Fruit fly (Drosophila melanogaster) whole organism, embryonic: ENCODE results near the gene CG31882.

Source experiments
- Ada2b ChIP-seq: fragments of 200-800 bp; sonication (Bioruptor generic); IDR thresholded peaks from 2 replicates; pipeline ENCODE4 v1.3.6; 2022; ENCODE audit warnings: missing biosample characterization, missing genetic modification characterization
- CG10209 ChIP-seq: fragments of 200-800 bp; sonication (Bioruptor generic); optimal IDR thresholded peaks from 3 replicates; lab custom pipeline; 2017; ENCODE audit warnings: missing biosample characterization, mild to moderate bottlenecking, missing genetic modification characterization, missing genetic modification reagents
- CG10274 ChIP-seq: fragments of 200-800 bp; sonication (Bioruptor generic); optimal IDR thresholded peaks from 3 replicates; lab custom pipeline; 2017; ENCODE audit warnings: missing biosample characterization, mild to moderate bottlenecking, missing genetic modification characterization
- CG10979 ChIP-seq: fragments of 200-800 bp; sonication (Bioruptor generic); optimal IDR thresholded peaks from 2 replicates; lab custom pipeline; 2018; ENCODE audit warnings: missing biosample characterization, mild to moderate bottlenecking, missing genetic modification characterization, moderate library complexity
- CG11504 ChIP-seq: fragments of 200-800 bp; sonication (Bioruptor generic); optimal IDR thresholded peaks from 3 replicates; lab custom pipeline; 2019; ENCODE audit warnings: missing biosample characterization, mild to moderate bottlenecking, missing genetic modification characterization, moderate library complexity
- CG12104 ChIP-seq: fragments of 200-800 bp; sonication (Bioruptor generic); optimal IDR thresholded peaks from 3 replicates; lab custom pipeline; 2016; ENCODE audit warnings: missing biosample characterization, missing genetic modification characterization
- CG12391 ChIP-seq: fragments of 200-800 bp; sonication (Bioruptor generic); optimal IDR thresholded peaks from 3 replicates; lab custom pipeline; 2018; ENCODE audit warnings: missing biosample characterization, mild to moderate bottlenecking, missing genetic modification characterization, moderate library complexity
- CG12659 ChIP-seq: fragments of 200-800 bp; sonication (Bioruptor generic); optimal IDR thresholded peaks from 3 replicates; lab custom pipeline; 2017; ENCODE audit warnings: mild to moderate bottlenecking, missing biosample characterization, missing genetic modification reagents, missing genetic modification characterization
- CG13424 ChIP-seq: fragments of 200-800 bp; sonication (Bioruptor generic); optimal IDR thresholded peaks from 2 replicates; lab custom pipeline; 2019; ENCODE audit warnings: missing biosample characterization, mild to moderate bottlenecking, missing genetic modification characterization, moderate library complexity
- CG15269 ChIP-seq: fragments of 200-800 bp; sonication (Bioruptor generic); optimal IDR thresholded peaks from 2 replicates; lab custom pipeline; 2018; ENCODE audit warnings: missing biosample characterization, mild to moderate bottlenecking, missing genetic modification characterization, moderate library complexity
- CG17359 ChIP-seq: fragments of 200-800 bp; sonication (Bioruptor generic); optimal IDR thresholded peaks from 3 replicates; lab custom pipeline; 2018; ENCODE audit warnings: missing biosample characterization, mild to moderate bottlenecking, missing genetic modification characterization, moderate library complexity
- CG18599 ChIP-seq: fragments of 200-800 bp; sonication (Bioruptor generic); optimal IDR thresholded peaks from 3 replicates; lab custom pipeline; 2017; ENCODE audit warnings: missing biosample characterization, missing genetic modification characterization, mild to moderate bottlenecking, moderate library complexity, missing genetic modification reagents
- CG30403 ChIP-seq: fragments of 200-800 bp; sonication (Bioruptor generic); optimal IDR thresholded peaks from 3 replicates; lab custom pipeline; 2016; ENCODE audit warnings: missing biosample characterization, missing genetic modification characterization
- CG31441 ChIP-seq: fragments of 200-800 bp; sonication (Bioruptor generic); IDR thresholded peaks from 2 replicates; pipeline ENCODE4 v1.3.6; 2022; ENCODE audit warnings: missing biosample characterization, missing genetic modification characterization
- CG34376 ChIP-seq: fragments of 200-800 bp; sonication (Bioruptor generic); optimal IDR thresholded peaks from 2 replicates; lab custom pipeline; 2018; ENCODE audit warnings: missing biosample characterization, mild to moderate bottlenecking, missing genetic modification characterization
- CG7839 ChIP-seq: fragments of 200-800 bp; sonication (Bioruptor generic); optimal IDR thresholded peaks from 3 replicates; lab custom pipeline; 2018; ENCODE audit warnings: missing biosample characterization, mild to moderate bottlenecking, missing genetic modification characterization, moderate library complexity
- CG9932 ChIP-seq: fragments of 200-800 bp; sonication (Bioruptor generic); IDR thresholded peaks from 2 replicates; pipeline ENCODE4 v1.3.6; 2022; ENCODE audit warnings: missing biosample characterization, missing genetic modification characterization
- Camta ChIP-seq: fragments of 200-800 bp; sonication (Bioruptor generic); optimal IDR thresholded peaks from 2 replicates; lab custom pipeline; 2016; ENCODE audit warnings: missing biosample characterization, missing genetic modification characterization
- CoRest ChIP-seq: fragments of 200-800 bp; sonication (Bioruptor generic); optimal IDR thresholded peaks from 3 replicates; lab custom pipeline; 2018; ENCODE audit warnings: missing biosample characterization, mild to moderate bottlenecking, missing genetic modification characterization, moderate library complexity
- Ets65A ChIP-seq: fragments of 200-800 bp; sonication (Bioruptor generic); peaks from one replicate; lab custom pipeline; 2016; ENCODE audit warnings: missing biosample characterization, missing genetic modification characterization
- Fer1 ChIP-seq: fragments of 200-800 bp; sonication (Bioruptor generic); optimal IDR thresholded peaks from 2 replicates; lab custom pipeline; 2017; ENCODE audit warnings: missing biosample characterization, mild to moderate bottlenecking, missing genetic modification characterization
- Fer3 ChIP-seq: fragments of 200-800 bp; sonication (Bioruptor generic); optimal IDR thresholded peaks from 2 replicates; lab custom pipeline; 2018; ENCODE audit warnings: missing biosample characterization, mild to moderate bottlenecking, missing genetic modification characterization, moderate library complexity
- GATAe ChIP-seq: fragments of 200-800 bp; sonication (Bioruptor generic); conservative IDR thresholded peaks from 2 replicates; pipeline ENCODE4 v1.3.6; 2022; ENCODE audit warnings: missing biosample characterization, missing genetic modification characterization
- HLH54F ChIP-seq: fragments of 200-800 bp; sonication (Bioruptor generic); optimal IDR thresholded peaks from 3 replicates; lab custom pipeline; 2016; ENCODE audit warnings: missing biosample characterization, missing genetic modification characterization
- Hmr ChIP-seq: fragments of 200-800 bp; sonication (Bioruptor generic); optimal IDR thresholded peaks from 3 replicates; lab custom pipeline; 2017; ENCODE audit warnings: mild to moderate bottlenecking, missing biosample characterization, missing genetic modification reagents, missing genetic modification characterization
- Hr51 ChIP-seq, 2 experiments: fragments of 200-800 bp; sonication (Bioruptor generic); optimal IDR thresholded peaks; 2 replicates in 1 of 2; 3 replicates in 1 of 2; lab custom pipeline; 2016 to 2018; ENCODE audit warnings: missing biosample characterization in 2 of 2, missing genetic modification characterization in 2 of 2, mild to moderate bottlenecking in 1 of 2, moderate library complexity in 1 of 2
- Hsf ChIP-seq: fragments of 200-800 bp; sonication (Bioruptor generic); optimal IDR thresholded peaks from 3 replicates; lab custom pipeline; 2016; ENCODE audit warnings: missing biosample characterization, missing genetic modification characterization
- Kr ChIP-seq: fragments of 200-800 bp; sonication (Bioruptor generic); optimal IDR thresholded peaks from 2 replicates; lab custom pipeline; 2017; ENCODE audit warnings: missing biosample characterization, mild to moderate bottlenecking, missing genetic modification characterization
- NfI ChIP-seq: fragments of 200-800 bp; sonication (Bioruptor generic); optimal IDR thresholded peaks from 3 replicates; lab custom pipeline; 2018; ENCODE audit warnings: missing biosample characterization, mild to moderate bottlenecking, missing genetic modification characterization, moderate library complexity
- Pdp1 ChIP-seq, 2 experiments: fragments of 200-800 bp; sonication (Bioruptor generic); optimal IDR thresholded peaks; 3 replicates each; lab custom pipeline; 2016; ENCODE audit warnings: missing biosample characterization in 2 of 2, missing genetic modification characterization in 2 of 2, mild to moderate bottlenecking in 1 of 2, moderate library complexity in 1 of 2
- Sox100B ChIP-seq: fragments of 200-800 bp; sonication (Bioruptor generic); optimal IDR thresholded peaks from 3 replicates; lab custom pipeline; 2018; ENCODE audit warnings: missing biosample characterization, mild to moderate bottlenecking, missing genetic modification characterization
- Vsx1 ChIP-seq: fragments of 200-800 bp; sonication (Bioruptor generic); optimal IDR thresholded peaks from 2 replicates; lab custom pipeline; 2017; ENCODE audit warnings: missing biosample characterization, mild to moderate bottlenecking, missing genetic modification characterization, missing genetic modification reagents
- ase ChIP-seq: fragments of 200-800 bp; sonication (Bioruptor generic); IDR thresholded peaks from 3 replicates; pipeline ENCODE4 v1.3.6; 2022; ENCODE audit warnings: missing biosample characterization, missing genetic modification characterization
- cwo ChIP-seq: fragments of 200-800 bp; sonication (Bioruptor generic); optimal IDR thresholded peaks from 3 replicates; lab custom pipeline; 2017; ENCODE audit warnings: missing biosample characterization, missing genetic modification characterization, mild to moderate bottlenecking, moderate library complexity, missing genetic modification reagents
- dmrt99B ChIP-seq: fragments of 200-800 bp; sonication (Bioruptor generic); optimal IDR thresholded peaks from 2 replicates; lab custom pipeline; 2018; ENCODE audit warnings: missing biosample characterization, mild to moderate bottlenecking, missing genetic modification characterization, moderate library complexity
- dysf ChIP-seq: fragments of 200-800 bp; sonication (Bioruptor generic); IDR thresholded peaks from 3 replicates; pipeline ENCODE4 v1.3.6; 2022; ENCODE audit warnings: missing biosample characterization, missing genetic modification characterization
- eve ChIP-seq, 2 experiments: fragments of >200 bp; optimal IDR thresholded peaks; 2 replicates each; lab custom pipeline; 2017; ENCODE audit warnings: missing biosample characterization in 2 of 2, missing genetic modification characterization in 2 of 2
- ftz-f1 ChIP-seq: fragments of 200-800 bp; sonication (Bioruptor generic); optimal IDR thresholded peaks from 2 replicates; lab custom pipeline; 2016; ENCODE audit warnings: missing biosample characterization, missing genetic modification characterization
- jing ChIP-seq: fragments of 200-800 bp; sonication (Bioruptor generic); optimal IDR thresholded peaks from 2 replicates; lab custom pipeline; 2018; ENCODE audit warnings: missing biosample characterization, mild to moderate bottlenecking, missing genetic modification characterization
- ken ChIP-seq: fragments of 200-800 bp; sonication (Bioruptor generic); IDR thresholded peaks from 3 replicates; pipeline ENCODE4 v1.3.6; 2022; ENCODE audit warnings: missing biosample characterization, missing genetic modification characterization
- lab ChIP-seq: fragments of 200-800 bp; sonication (Bioruptor generic); optimal IDR thresholded peaks from 3 replicates; lab custom pipeline; 2017; ENCODE audit warnings: missing biosample characterization, missing genetic modification characterization, mild to moderate bottlenecking, moderate library complexity, missing genetic modification reagents
- phol ChIP-seq: fragments of 200-800 bp; sonication (Bioruptor generic); optimal IDR thresholded peaks from 3 replicates; lab custom pipeline; 2018; ENCODE audit warnings: missing biosample characterization, mild to moderate bottlenecking, missing genetic modification characterization, moderate library complexity
- sens ChIP-seq: fragments of 200-800 bp; sonication (Bioruptor generic); peaks from one replicate; lab custom pipeline; 2016; ENCODE audit warnings: missing biosample characterization, missing genetic modification characterization
- slbo ChIP-seq: fragments of 200-800 bp; sonication (Bioruptor generic); IDR thresholded peaks from 2 replicates; pipeline ENCODE4 v1.3.6; 2022; ENCODE audit warnings: missing biosample characterization, missing genetic modification characterization
- sug ChIP-seq: fragments of 200-800 bp; optimal IDR thresholded peaks from 2 replicates; lab custom pipeline; 2019; ENCODE audit warnings: missing biosample characterization, mild to moderate bottlenecking, missing genetic modification characterization, moderate library complexity
- tgo ChIP-seq: fragments of 200-800 bp; sonication (Bioruptor generic); IDR thresholded peaks from 3 replicates; pipeline ENCODE4 v1.3.6; 2022; ENCODE audit warnings: missing biosample characterization, missing genetic modification characterization
- unpg ChIP-seq: fragments of 200-800 bp; sonication (Bioruptor generic); optimal IDR thresholded peaks from 3 replicates; lab custom pipeline; 2018; ENCODE audit warnings: missing biosample characterization, mild to moderate bottlenecking, missing genetic modification characterization, moderate library complexity

Gene CG31882

DNA sequence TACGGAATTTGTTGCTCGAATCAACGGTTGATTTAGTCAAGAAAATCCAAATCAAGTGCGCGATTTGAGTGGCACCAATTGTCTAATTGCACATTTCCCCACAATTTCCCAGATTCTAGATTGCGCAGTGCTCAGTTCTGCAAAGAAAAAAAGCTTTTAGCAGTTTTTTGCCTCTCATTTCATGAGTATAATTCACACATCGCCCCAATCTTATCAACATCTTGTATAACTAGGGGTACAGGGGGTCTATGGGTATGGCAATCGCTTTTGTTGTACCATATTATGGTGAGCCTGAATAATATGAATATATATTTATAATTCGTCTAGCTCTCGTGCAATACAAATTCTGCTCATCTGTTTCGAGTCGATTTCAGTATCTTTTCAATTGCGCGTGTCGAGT lies 6.2 kb downstream of the CG31882 start:
- peak; percentile 96 for TF ChIP-seq sug (tag; lab: Kevin White, UChicago)
- TF ChIP-seq CG34376 (GFP tag; lab: Kevin White, UChicago) = no peak
- peak in 1 of 2 experiments; percentile 71 for TF ChIP-seq Pdp1 (GFP tag; optimal IDR thresholded peaks at IDR 0.05; lab: Kevin White, UChicago)

DNA sequence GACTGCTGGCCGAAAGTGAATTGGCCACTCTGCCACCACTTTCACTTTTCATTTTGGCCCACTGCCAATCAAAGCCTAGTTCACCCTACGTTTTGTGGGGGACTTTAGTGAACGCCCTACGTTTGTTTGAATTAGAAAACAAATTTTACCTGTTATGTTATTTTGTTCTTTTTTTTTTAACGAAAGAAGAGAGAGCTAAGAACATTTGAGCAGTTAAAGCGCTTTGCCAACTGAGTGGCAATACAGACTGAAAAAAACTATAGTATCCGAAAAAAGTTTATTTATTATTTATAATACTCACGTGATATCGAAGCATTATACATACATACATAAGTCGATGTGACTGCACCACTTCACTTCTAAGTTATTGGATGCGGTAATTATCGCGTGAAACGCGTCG lies 7.2 kb downstream of the CG31882 start:
- 0 out of 3 replicates have a peak, but pooled peaks have one; percentile 10 for TF ChIP-seq ken (GFP tag; lab: Robert Waterston, UW)
- TF ChIP-seq Camta (GFP tag; lab: Kevin White, UChicago) = no peak
- peak; percentile 42 for TF ChIP-seq CG15269 (tag; lab: Kevin White, UChicago)
- TF ChIP-seq Pdp1 (GFP tag; optimal IDR thresholded peaks at IDR 0.05; lab: Kevin White, UChicago) = peak in 1 of 2 experiments; percentile 38
- peak; percentile 31 for TF ChIP-seq Sox100B
- TF ChIP-seq jing (GFP tag; lab: Kevin White, UChicago) = no peak
- TF ChIP-seq dysf (GFP tag; lab: Robert Waterston, UW) = 0 out of 3 replicates have a peak, but pooled peaks have one; percentile 16
- TF ChIP-seq CG12104 = peak; percentile 25
- no peak for TF ChIP-seq ase (GFP tag; lab: Robert Waterston, UW)
- TF ChIP-seq CG10979 (tag; lab: Kevin White, UChicago) = peak; percentile 23
- TF ChIP-seq sens (GFP tag; lab: Kevin White, UChicago) = peak; percentile 67
- TF ChIP-seq Kr (GFP tag; lab: Kevin White, UChicago) = no peak
- TF ChIP-seq CG18599 (GFP tag; lab: Kevin White, UChicago) = peak; percentile 38
- peak; percentile 61 for TF ChIP-seq CG11504 (tag; lab: Kevin White, UChicago)
- peak; percentile 82 for TF ChIP-seq CG10274
- TF ChIP-seq tgo (GFP tag; lab: Robert Waterston, UW) = 0 out of 3 replicates have a peak, but pooled peaks have one; percentile 24
- TF ChIP-seq phol (tag; lab: Kevin White, UChicago) = peak; percentile 14
- peak; percentile 37 for TF ChIP-seq CG30403
- no peak for TF ChIP-seq CG12391
- TF ChIP-seq eve (GFP tag; optimal IDR thresholded peaks at IDR 0.05; lab: Kevin White, UChicago) = peak in 1 of 2 experiments; percentile 35
- TF ChIP-seq Vsx1 = peak; percentile 11
- peak; percentile 28 for TF ChIP-seq Fer3 (tag; lab: Kevin White, UChicago)
- TF ChIP-seq lab (GFP tag; lab: Kevin White, UChicago) = peak; percentile 23
- TF ChIP-seq CG31441 = peak; percentile 38; the same call in 1 of the 2 replicates
- peak in 1 of 2 experiments; percentile 41 for TF ChIP-seq Hr51 (GFP tag; optimal IDR thresholded peaks at IDR 0.05; lab: Kevin White, UChicago)
- TF ChIP-seq Ets65A (GFP tag; lab: Kevin White, UChicago) = peak; percentile 9
- TF ChIP-seq HLH54F = no peak
- peak; percentile 58 for TF ChIP-seq cwo (GFP tag; lab: Kevin White, UChicago)
- peak; percentile 17; the same call in 1 of the 2 replicates for TF ChIP-seq slbo (GFP tag; lab: Robert Waterston, UW)
- TF ChIP-seq Hsf (GFP tag; lab: Kevin White, UChicago) = peak; percentile 6
- TF ChIP-seq NfI (GFP tag; lab: Kevin White, UChicago) = peak; percentile 18
- peak; percentile 5 for TF ChIP-seq CG12659
- TF ChIP-seq CG10209 (GFP tag; lab: Kevin White, UChicago) = peak; percentile 6
- peak; percentile 34 for TF ChIP-seq Hmr (GFP tag; lab: Kevin White, UChicago)
- TF ChIP-seq CG17359 (tag; lab: Kevin White, UChicago) = peak; percentile 39
- TF ChIP-seq GATAe (GFP tag; lab: Robert Waterston, UW) = no peak
- peak; percentile 25 for TF ChIP-seq CG7839 (tag; lab: Kevin White, UChicago)
- TF ChIP-seq CoRest (tag; lab: Kevin White, UChicago) = peak; percentile 34
- TF ChIP-seq ftz-f1 (GFP tag; lab: Kevin White, UChicago) = no peak
- TF ChIP-seq unpg = peak; percentile 20
- TF ChIP-seq Fer1 (GFP tag; lab: Kevin White, UChicago) = peak; percentile 55
- 0 out of 2 replicates have a peak, but pooled peaks have one; percentile 18 for TF ChIP-seq Ada2b (GFP tag; lab: Robert Waterston, UW)
- TF ChIP-seq dmrt99B (tag; lab: Kevin White, UChicago) = peak; percentile 57
- TF ChIP-seq CG9932 = 0 out of 2 replicates have a peak, but pooled peaks have one; percentile 10
- peak; percentile 31 for TF ChIP-seq CG13424
